Worm (Caenorhabditis elegans) whole organism, L3 larva: Measurements from ENCODE around the gene cts-1.

ENCODE experiments used
- R02D3.7 ChIP-seq: fragments of 150-350 bp; optimal IDR thresholded peaks from 2 replicates; lab custom pipeline; 2014; ENCODE audit warnings: missing biosample characterization, missing genetic modification characterization
- ceh-82 ChIP-seq: fragments of 150-350 bp; optimal IDR thresholded peaks from 2 replicates; lab custom pipeline; 2014; ENCODE audit warnings: missing biosample characterization, missing genetic modification characterization
- ceh-9 ChIP-seq: sonication (generic microtip); optimal IDR thresholded peaks from 2 replicates; lab custom pipeline; 2018; ENCODE audit warnings: missing biosample characterization, missing genetic modification characterization
- daf-12 ChIP-seq: fragments of 150-350 bp; optimal IDR thresholded peaks from 2 replicates; lab custom pipeline; 2014; ENCODE audit warnings: missing biosample characterization, missing genetic modification reagents, missing genetic modification characterization
- hmg-11 ChIP-seq: sonication (generic microtip); optimal IDR thresholded peaks from 2 replicates; lab custom pipeline; 2016; ENCODE audit warnings: missing genetic modification characterization, missing compliant biosample characterization
- jun-1 ChIP-seq: fragments of 150-350 bp; optimal IDR thresholded peaks from 2 replicates; lab custom pipeline; 2014; ENCODE audit warnings: missing biosample characterization, missing genetic modification reagents, missing genetic modification characterization
- lin-39 ChIP-seq: fragments of 150-350 bp; optimal IDR thresholded peaks from 2 replicates; lab custom pipeline; 2018; ENCODE audit warnings: missing biosample characterization, missing genetic modification reagents, missing genetic modification characterization
- lsy-12 ChIP-seq: sonication (generic microtip); optimal IDR thresholded peaks from 2 replicates; lab custom pipeline; 2016; ENCODE audit warnings: mild to moderate bottlenecking, missing genetic modification characterization, missing compliant biosample characterization
- nfya-1 ChIP-seq: sonication (generic microtip); optimal IDR thresholded peaks from 2 replicates; lab custom pipeline; 2017; ENCODE audit warnings: missing genetic modification characterization, mild to moderate bottlenecking, missing compliant biosample characterization, antibody characterized with exemption, moderate library complexity; ENCODE audit not compliant: insufficient read depth
- nhr-237 ChIP-seq: fragments of 150-350 bp; optimal IDR thresholded peaks from 2 replicates; lab custom pipeline; 2014; ENCODE audit warnings: missing biosample characterization, missing genetic modification characterization
- nhr-67 ChIP-seq: fragments of 150-350 bp; optimal IDR thresholded peaks from 2 replicates; lab custom pipeline; 2014; ENCODE audit warnings: missing biosample characterization, missing genetic modification characterization
- nhr-76 ChIP-seq: fragments of 150-350 bp; sonication (generic microtip); optimal IDR thresholded peaks from 5 replicates; lab custom pipeline; 2014; ENCODE audit warnings: missing biosample characterization, missing genetic modification characterization
- pha-4 ChIP-seq: fragments of 150-350 bp; optimal IDR thresholded peaks from 2 replicates; lab custom pipeline; 2014; ENCODE audit warnings: missing biosample characterization, missing genetic modification reagents, missing genetic modification characterization
- unc-62 ChIP-seq: fragments of 150-350 bp; sonication (generic microtip); optimal IDR thresholded peaks from 4 replicates; lab custom pipeline; 2014; ENCODE audit warnings: missing biosample characterization, missing genetic modification reagents, missing genetic modification characterization

DNA sequence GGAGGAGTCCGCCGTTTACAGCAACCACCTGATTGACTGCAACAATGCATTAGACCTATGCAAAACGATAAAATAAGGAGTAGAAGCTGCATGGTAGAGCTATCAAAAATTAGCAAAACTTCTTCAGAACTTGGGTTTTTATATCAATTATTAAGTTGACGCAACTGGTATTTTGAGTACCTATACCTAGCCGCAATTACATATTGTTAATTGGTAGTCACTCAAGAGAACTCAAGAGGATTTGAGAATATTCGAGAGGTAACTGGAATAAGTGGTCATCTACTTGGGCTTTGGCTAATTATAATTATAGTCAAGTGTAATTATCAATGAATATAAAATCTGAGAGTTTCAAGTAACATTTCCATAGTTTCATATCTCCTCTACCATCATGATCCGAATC, 15.2 kb downstream of the cts-1 start, which contains the start of the genes T20G5.13 and T20G5.12:
- TF ChIP-seq lsy-12 (no peak), hmg-11 (tag; lab: Kevin White, UChicago) (no peak), ceh-9 (tag; lab: Kevin White, UChicago) (no peak), jun-1 (tag; lab: Kevin White, UChicago) (no peak), nfya-1 (tag; lab: Kevin White, UChicago) (no peak), R02D3.7 (tag; lab: Kevin White, UChicago) (no peak), nhr-67 (no peak), nhr-237 (no peak), lin-39 (tag; lab: Kevin White, UChicago) (no peak), pha-4 (tag; lab: Kevin White, UChicago) (no peak), unc-62 (GFP tag; lab: Kevin White, UChicago) (no peak), ceh-82 (tag; lab: Kevin White, UChicago) (no peak), nhr-76 (no peak), daf-12 (tag; lab: Kevin White, UChicago) (no peak)
